Fruit fly (Drosophila melanogaster) whole organism, wandering third instar larva: ENCODE results near the gene CG6497.

Source experiments
- CrebA ChIP-seq: fragments of 200-800 bp; sonication (Bioruptor generic); optimal IDR thresholded peaks from 2 replicates; lab custom pipeline; 2016; ENCODE audit warnings: missing biosample characterization, mild to moderate bottlenecking, missing genetic modification characterization, borderline replicate concordance
- HLH106 ChIP-seq: fragments of 200-800 bp; optimal IDR thresholded peaks from 3 replicates; lab custom pipeline; 2019; ENCODE audit warnings: missing biosample characterization, mild to moderate bottlenecking, missing genetic modification characterization, moderate library complexity
- ey ChIP-seq: fragments of 200-800 bp; sonication (Bioruptor generic); optimal IDR thresholded peaks from 2 replicates; lab custom pipeline; 2016; ENCODE audit warnings: missing biosample characterization, missing genetic modification characterization

DNA sequence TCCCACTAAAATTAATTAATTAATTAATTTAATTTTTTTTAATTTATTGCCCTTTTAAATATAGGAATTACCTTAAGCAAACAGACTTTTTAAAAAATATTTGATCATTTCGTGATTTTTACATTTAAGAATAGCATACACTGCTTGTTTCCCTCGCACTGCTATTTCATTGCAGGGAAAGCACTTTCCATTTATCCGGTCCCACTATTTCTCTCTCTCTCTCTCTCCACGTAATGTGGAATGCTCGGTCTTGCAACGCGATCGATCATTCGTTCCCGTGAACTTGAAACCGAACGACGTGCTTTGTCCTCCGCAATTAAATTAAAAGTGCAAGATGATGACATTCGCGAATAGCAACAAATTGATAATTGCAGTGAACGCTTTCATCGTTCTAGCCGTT, 8.1 kb downstream of the CG6497 start:
- TF ChIP-seq HLH106 (no peak), CrebA (no peak), ey (GFP tag; lab: Kevin White, UChicago) (no peak)
